Fruit fly (Drosophila melanogaster): ENCODE data around the gene Targ1.

The Targ1 gene

DNA sequence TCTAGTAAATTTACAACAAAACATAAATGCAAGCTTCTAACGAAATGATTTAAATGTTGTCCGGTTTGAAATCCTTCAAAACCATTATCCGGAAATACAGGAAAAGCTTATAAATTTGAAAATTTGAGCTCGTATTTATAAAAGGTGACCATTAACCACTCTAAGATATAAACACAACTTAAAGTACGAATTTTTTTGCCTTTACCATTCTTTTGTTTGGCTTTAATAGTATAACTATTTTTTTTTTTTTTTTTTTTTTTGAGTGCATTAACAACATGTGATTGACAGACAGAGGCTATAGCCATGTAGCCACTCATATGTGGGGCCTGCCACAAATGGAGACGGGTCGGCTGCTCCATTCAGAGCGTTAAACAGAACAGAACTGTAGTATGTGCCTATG, 40.7 kb upstream of the Targ1 start (continued):
- TF ChIP-seq spab (GFP tag; optimal IDR thresholded peaks at IDR 0.05), result peak; percentile 22
- TF ChIP-seq achi (GFP tag; optimal IDR thresholded peaks at IDR 0.05), result no peak
- no peak for TF ChIP-seq CG16779 (tag; optimal IDR thresholded peaks at IDR 0.05)
- TF ChIP-seq Met (GFP tag; optimal IDR thresholded peaks at IDR 0.05), result no peak
- 0 out of 2 replicates have a peak, but pooled peaks have one; percentile 27 for TF ChIP-seq CG15336 (GFP tag; IDR thresholded peaks at IDR 0.05)
- peak; percentile 59 for TF ChIP-seq svp (GFP tag)
- peak; percentile 33 for TF ChIP-seq Eip75B (GFP tag; optimal IDR thresholded peaks at IDR 0.05)

DNA sequence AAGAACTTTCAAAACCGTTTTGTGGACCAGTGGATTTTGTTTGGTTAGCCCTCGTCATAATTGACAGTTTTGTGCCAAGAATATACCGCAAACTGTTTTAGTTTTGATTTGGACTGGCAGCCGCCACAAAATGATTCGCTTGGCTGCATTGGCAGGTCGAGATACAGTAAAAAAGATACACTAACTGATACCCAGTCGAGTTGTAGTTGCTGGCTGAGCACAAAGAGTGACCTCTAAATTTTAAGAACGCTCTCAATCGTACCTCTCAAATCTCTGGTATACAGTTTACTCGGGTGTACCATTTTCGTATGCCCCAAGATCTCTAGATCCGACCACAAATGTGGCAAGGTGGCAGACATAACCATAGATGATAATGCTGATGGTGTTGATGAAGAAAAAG, 40.3 kb upstream of the Targ1 start:
- TF ChIP-seq CG32006 (GFP tag; optimal IDR thresholded peaks at IDR 0.05) (no peak), fkh (GFP tag; optimal IDR thresholded peaks at IDR 0.05) (no peak), Ets21C (GFP tag; optimal IDR thresholded peaks at IDR 0.05) (no peak), cyc (GFP tag; optimal IDR thresholded peaks at IDR 0.05) (no peak), CG15336 (GFP tag; IDR thresholded peaks at IDR 0.05) (no peak), Eip75B (GFP tag; optimal IDR thresholded peaks at IDR 0.05) (no peak), dac (GFP tag; optimal IDR thresholded peaks at IDR 0.05) (no peak), esn (GFP tag; optimal IDR thresholded peaks at IDR 0.05) (no peak), acj6 (GFP tag; optimal IDR thresholded peaks at IDR 0.05) (no peak), CG9139 (GFP tag; optimal IDR thresholded peaks at IDR 0.05) (no peak), pdm3 (GFP tag; optimal IDR thresholded peaks at IDR 0.05) (no peak), CG8632 (GFP tag; optimal IDR thresholded peaks at IDR 0.05) (no peak), CG34406 (GFP tag; optimal IDR thresholded peaks at IDR 0.05) (no peak), CG6163 (GFP tag; IDR thresholded peaks at IDR 0.05) (no peak), fd59A (GFP tag; optimal IDR thresholded peaks at IDR 0.05) (no peak), CG7368 (GFP tag; optimal IDR thresholded peaks at IDR 0.05) (no peak), Sox14 (GFP tag; optimal IDR thresholded peaks at IDR 0.05) (no peak), CG11902 (GFP tag; optimal IDR thresholded peaks at IDR 0.05) (no peak), salr (GFP tag; optimal IDR thresholded peaks at IDR 0.05) (no peak), CG3032 (tag; optimal IDR thresholded peaks at IDR 0.05) (no peak)

DNA sequence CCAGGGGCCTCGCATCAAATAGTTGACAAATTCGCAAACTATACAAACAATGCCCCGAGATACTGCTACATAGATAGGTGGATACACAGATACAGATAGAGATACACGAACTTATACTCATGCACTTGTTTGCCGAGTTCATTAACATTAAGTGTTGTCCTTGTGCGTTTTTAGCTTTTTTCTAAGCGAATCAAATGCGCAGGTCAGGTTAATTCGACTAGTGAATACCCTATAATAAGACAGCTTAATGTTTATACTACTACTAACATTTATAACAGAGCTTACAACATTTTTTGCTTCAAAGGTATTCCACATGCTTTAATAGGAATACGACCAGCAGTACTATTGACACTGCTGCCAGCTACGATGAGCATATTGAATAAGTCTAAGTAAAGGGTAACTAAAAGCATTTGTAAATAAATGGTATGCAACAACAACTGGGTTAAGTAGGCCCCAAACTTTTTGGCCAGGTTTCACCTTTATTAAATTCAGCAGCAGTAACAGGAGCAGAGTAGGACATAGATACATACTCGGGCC, 38.8 kb upstream of the Targ1 start:
- peak; percentile 52 for TF ChIP-seq fkh (GFP tag; optimal IDR thresholded peaks at IDR 0.05)
- TF ChIP-seq Hr39 (GFP tag; optimal IDR thresholded peaks at IDR 0.05), result no peak
- no peak for TF ChIP-seq CG1621 (tag; optimal IDR thresholded peaks at IDR 0.05)
- peak; percentile 66 for TF ChIP-seq svp (GFP tag)
- TF ChIP-seq Eip78C (GFP tag), result peak; percentile 64
- TF ChIP-seq CG32006 (GFP tag; optimal IDR thresholded peaks at IDR 0.05), result peak; percentile 26
- TF ChIP-seq CG6163 (GFP tag; IDR thresholded peaks at IDR 0.05), result 0 out of 3 replicates have a peak, but pooled peaks have one; percentile 10
- TF ChIP-seq CG15336 (GFP tag; IDR thresholded peaks at IDR 0.05), result 0 out of 2 replicates have a peak, but pooled peaks have one; percentile 36

DNA sequence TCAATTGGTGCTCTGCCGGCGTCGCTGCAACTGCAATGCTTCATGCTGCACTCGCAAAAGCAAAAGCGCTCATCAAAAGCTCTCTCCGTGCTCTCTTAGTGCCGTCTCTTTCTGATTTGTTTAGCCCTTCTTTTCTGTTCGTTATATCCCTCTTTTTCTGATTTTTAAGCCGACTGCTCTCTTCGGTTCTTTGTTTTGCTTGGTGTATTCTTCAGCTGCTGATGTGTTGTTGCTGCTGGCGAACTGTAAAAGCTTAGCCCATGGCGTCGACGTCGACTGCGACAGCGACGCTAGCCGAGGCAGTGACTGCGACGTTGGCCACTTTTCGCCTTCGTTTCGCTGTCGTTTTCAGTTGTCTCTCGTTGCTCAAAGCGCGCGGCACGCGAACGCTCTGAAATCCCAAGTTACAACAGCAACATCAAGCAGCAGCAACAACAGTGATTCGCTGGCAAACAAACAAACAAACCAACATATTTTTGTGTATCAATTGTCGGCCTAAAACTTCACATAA, 37.4 kb upstream of the Targ1 start:
- TF ChIP-seq CG6276 (GFP tag; optimal IDR thresholded peaks at IDR 0.05) (no peak), Ets21C (GFP tag; optimal IDR thresholded peaks at IDR 0.05) (no peak), topi (GFP tag; optimal IDR thresholded peaks at IDR 0.05) (peak; percentile 6), CG8119 (GFP tag; IDR thresholded peaks at IDR 0.05) (peak; percentile 68), CG7368 (GFP tag; optimal IDR thresholded peaks at IDR 0.05) (no peak), ss (GFP tag; optimal IDR thresholded peaks at IDR 0.05) (peak; percentile 29 to 55), Hr38 (GFP tag; optimal IDR thresholded peaks at IDR 0.05) (no peak), CG15336 (GFP tag; IDR thresholded peaks at IDR 0.05) (peak; percentile 64), Eip75B (GFP tag; optimal IDR thresholded peaks at IDR 0.05) (peak; percentile 41), fkh (GFP tag; optimal IDR thresholded peaks at IDR 0.05) (peak; percentile 58), achi (GFP tag; optimal IDR thresholded peaks at IDR 0.05) (no peak), CG6792 (GFP tag; optimal IDR thresholded peaks at IDR 0.05) (no peak), svp (GFP tag) (peak; percentile 74), CG11902 (GFP tag; optimal IDR thresholded peaks at IDR 0.05) (no peak), CG31627 (GFP tag; optimal IDR thresholded peaks at IDR 0.05) (no peak), esn (GFP tag; optimal IDR thresholded peaks at IDR 0.05) (peak; percentile 14), CG9139 (GFP tag; optimal IDR thresholded peaks at IDR 0.05) (peak; percentile 39), CG8632 (GFP tag; optimal IDR thresholded peaks at IDR 0.05) (no peak), CG16779 (tag; optimal IDR thresholded peaks at IDR 0.05) (no peak), CG11294 (GFP tag; IDR thresholded peaks at IDR 0.05) (no peak), CG3919 (GFP tag; optimal IDR thresholded peaks at IDR 0.05) (peak; percentile 47), CG3032 (tag; optimal IDR thresholded peaks at IDR 0.05) (no peak), eg (GFP tag; IDR thresholded peaks at IDR 0.05) (peak; percentile 54; the same call in 2 of the 3 replicates), Eip93F (GFP tag; optimal IDR thresholded peaks at IDR 0.05) (peak; percentile 24), Smox (GFP tag; optimal IDR thresholded peaks at IDR 0.05) (no peak), Met (GFP tag; optimal IDR thresholded peaks at IDR 0.05) (no peak), lz (GFP tag; optimal IDR thresholded peaks at IDR 0.05) (peak; percentile 25), Hr39 (GFP tag; optimal IDR thresholded peaks at IDR 0.05) (no peak), vri (GFP tag; optimal IDR thresholded peaks at IDR 0.05) (no peak), CG6854 (GFP tag; optimal IDR thresholded peaks at IDR 0.05) (peak; percentile 79), pdm3 (GFP tag; optimal IDR thresholded peaks at IDR 0.05) (no peak), CG6163 (GFP tag; IDR thresholded peaks at IDR 0.05) (peak; percentile 56; the same call in 1 of the 3 replicates)

Measured in whole organism, prepupa.